Worm (Caenorhabditis elegans) whole organism, midembryonic: ENCODE results near the gene C55A1.7.
"Not testable (repeated sequence)": the region's sequence is repeated elsewhere in the genome, so short reads cannot be mapped to it uniquely, and the experiment has no call there.

Experiments
- T22C8.4 ChIP-seq: fragments of 200-800 bp; sonication (Bioruptor generic); IDR thresholded peaks from 2 replicates; pipeline ENCODE4 v1.3.6; 2022; ENCODE audit warnings: missing genetic modification characterization, missing compliant biosample characterization
- cog-1 ChIP-seq: sonication (generic microtip); optimal IDR thresholded peaks from 2 replicates; lab custom pipeline; 2016; ENCODE audit warnings: missing genetic modification characterization, missing compliant biosample characterization
- flt-1 ChIP-seq: fragments of 200-800 bp; sonication (Bioruptor generic); IDR thresholded peaks from 2 replicates; pipeline ENCODE4 v1.3.6; 2022; ENCODE audit warnings: missing genetic modification characterization, missing compliant biosample characterization
- klf-2 ChIP-seq: fragments of 200-800 bp; sonication (Bioruptor generic); conservative IDR thresholded peaks from 2 replicates; pipeline ENCODE4 v1.3.6; 2022; ENCODE audit warnings: missing genetic modification reagents, missing genetic modification characterization, missing compliant biosample characterization
- med-1 ChIP-seq: sonication (generic microtip); optimal IDR thresholded peaks from 2 replicates; lab custom pipeline; 2017; ENCODE audit warnings: missing genetic modification characterization, mild to moderate bottlenecking, missing compliant biosample characterization, antibody characterized with exemption, missing genetic modification reagents; ENCODE audit not compliant: insufficient read depth
- ref-1 ChIP-seq: fragments of 200-800 bp; sonication (Bioruptor generic); conservative IDR thresholded peaks from 2 replicates; pipeline ENCODE4 v1.3.6; 2022; ENCODE audit warnings: missing genetic modification reagents, missing genetic modification characterization, missing compliant biosample characterization
- tab-1 ChIP-seq: fragments of 200-800 bp; sonication (Bioruptor generic); IDR thresholded peaks from 2 replicates; pipeline ENCODE4 v1.3.6; 2022; ENCODE audit warnings: missing genetic modification characterization, missing compliant biosample characterization
- ztf-23 ChIP-seq: fragments of 200-800 bp; sonication (Bioruptor generic); IDR thresholded peaks from 2 replicates; pipeline ENCODE4 v1.3.6; 2022; ENCODE audit warnings: missing genetic modification reagents, missing genetic modification characterization, missing compliant biosample characterization
- ztf-29 ChIP-seq: fragments of 200-800 bp; sonication (Bioruptor generic); IDR thresholded peaks from 2 replicates; pipeline ENCODE4 v1.3.6; 2022; ENCODE audit warnings: missing genetic modification reagents, missing genetic modification characterization, missing compliant biosample characterization

The C55A1.7 gene

ce11 chrV:15668200-15668599 is 20.8 kb upstream of the C55A1.7 start, which contains the start of gene F53E4.1:
Gene F53E4.1 (minus strand): TSS chrV:15668300.
- not testable (repeated sequence) for TF ChIP-seq ztf-29, klf-2, T22C8.4 (GFP tag; lab: Robert Waterston, UW)

ce11 chrV:15666718-15667117 is 19.3 kb upstream of the C55A1.7 start:
- TF ChIP-seq tab-1 (no peak), med-1 (GFP tag; lab: Kevin White, UChicago) (no peak), cog-1 (tag; lab: Kevin White, UChicago) (no peak), flt-1 (GFP tag; lab: Robert Waterston, UW) (no peak), T22C8.4 (GFP tag; lab: Robert Waterston, UW) (no peak), ztf-23 (GFP tag; lab: Robert Waterston, UW) (no peak), ztf-29 (GFP tag; lab: Robert Waterston, UW) (no peak), klf-2 (GFP tag; lab: Robert Waterston, UW) (no peak), ref-1 (GFP tag; lab: Robert Waterston, UW) (no peak)

DNA sequence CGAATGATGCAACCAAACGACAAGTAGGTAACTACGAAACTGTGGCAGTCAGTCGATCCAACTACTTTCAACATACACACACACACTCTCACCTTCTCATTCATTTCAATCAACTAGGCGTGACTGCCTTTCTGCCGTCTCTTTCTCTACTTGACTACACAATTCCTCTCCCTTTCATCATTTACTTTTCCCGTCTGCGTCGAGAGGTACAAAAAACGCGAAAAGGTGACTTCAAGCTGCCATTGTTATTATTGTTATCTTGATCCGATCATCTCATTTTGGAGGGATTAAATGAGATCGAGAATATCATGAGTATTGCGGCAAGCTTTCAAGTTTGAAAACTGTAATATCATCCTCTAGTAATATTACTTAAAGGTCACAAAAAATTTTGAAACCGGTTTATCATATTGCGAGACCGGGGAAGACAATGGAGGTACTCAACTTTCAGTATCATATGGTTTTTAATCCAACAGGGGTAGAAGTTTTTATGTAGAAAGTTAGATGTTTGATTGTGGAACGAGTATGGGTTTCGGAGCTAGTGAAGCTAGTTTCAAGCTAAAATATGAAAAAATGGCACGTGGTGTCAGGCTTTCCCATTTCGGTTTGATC is 16.7 kb upstream of the C55A1.7 start:
- no peak for TF ChIP-seq ztf-29 (GFP tag; lab: Robert Waterston, UW)
- TF ChIP-seq T22C8.4 (GFP tag; lab: Robert Waterston, UW) = no peak
- no peak for TF ChIP-seq klf-2 (GFP tag; lab: Robert Waterston, UW)
- TF ChIP-seq tab-1 = no peak
- TF ChIP-seq cog-1 (tag; lab: Kevin White, UChicago) = no peak
- no peak for TF ChIP-seq med-1 (GFP tag; lab: Kevin White, UChicago)
- TF ChIP-seq flt-1 (GFP tag; lab: Robert Waterston, UW) = no peak
- no peak for TF ChIP-seq ztf-23 (GFP tag; lab: Robert Waterston, UW)
- TF ChIP-seq ref-1 (GFP tag; lab: Robert Waterston, UW) = no peak

ce11 chrV:15661580-15661979 is 14.1 kb upstream of the C55A1.7 start:
- TF ChIP-seq ztf-23 (GFP tag; lab: Robert Waterston, UW) (no peak), T22C8.4 (GFP tag; lab: Robert Waterston, UW) (no peak), flt-1 (GFP tag; lab: Robert Waterston, UW) (no peak)

DNA sequence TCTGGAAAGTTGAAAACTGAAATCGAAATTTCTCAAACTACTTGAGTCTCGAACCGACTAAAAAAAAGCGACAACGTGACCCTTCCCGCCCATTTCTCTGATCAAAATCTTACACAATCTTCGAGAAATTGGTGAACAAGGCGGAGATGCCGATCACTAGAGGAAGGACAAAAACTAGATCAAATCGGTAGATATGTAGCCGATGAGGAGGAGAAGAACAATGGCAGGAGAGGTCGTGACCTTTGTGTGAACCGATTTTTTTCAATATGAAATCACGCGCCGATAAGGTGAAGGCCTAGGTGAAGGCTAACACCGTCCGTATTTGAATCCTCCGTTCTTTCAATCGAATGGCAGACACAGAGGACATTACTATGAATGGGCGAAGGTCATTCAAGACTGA is 13.6 kb upstream of the C55A1.7 start:
- TF ChIP-seq ztf-29 (GFP tag; lab: Robert Waterston, UW) (no peak), ztf-23 (GFP tag; lab: Robert Waterston, UW) (no peak), klf-2 (GFP tag; lab: Robert Waterston, UW) (no peak), cog-1 (tag; lab: Kevin White, UChicago) (no peak), tab-1 (no peak), ref-1 (GFP tag; lab: Robert Waterston, UW) (no peak)

- TF ChIP-seq ref-1 (GFP tag; lab: Robert Waterston, UW) = no peak
- TF ChIP-seq tab-1 = no peak
- no peak for TF ChIP-seq ztf-29 (GFP tag; lab: Robert Waterston, UW)
- TF ChIP-seq cog-1 (tag; lab: Kevin White, UChicago) = no peak
- no peak for TF ChIP-seq T22C8.4 (GFP tag; lab: Robert Waterston, UW)
- TF ChIP-seq flt-1 (GFP tag; lab: Robert Waterston, UW) = no peak
- no peak for TF ChIP-seq med-1 (GFP tag; lab: Kevin White, UChicago)
- TF ChIP-seq klf-2 (GFP tag; lab: Robert Waterston, UW) = no peak
- TF ChIP-seq ztf-23 (GFP tag; lab: Robert Waterston, UW) = no peak
Observed at ce11 chrV:15658262-15659060, 11.0 kb upstream of the C55A1.7 start.

DNA sequence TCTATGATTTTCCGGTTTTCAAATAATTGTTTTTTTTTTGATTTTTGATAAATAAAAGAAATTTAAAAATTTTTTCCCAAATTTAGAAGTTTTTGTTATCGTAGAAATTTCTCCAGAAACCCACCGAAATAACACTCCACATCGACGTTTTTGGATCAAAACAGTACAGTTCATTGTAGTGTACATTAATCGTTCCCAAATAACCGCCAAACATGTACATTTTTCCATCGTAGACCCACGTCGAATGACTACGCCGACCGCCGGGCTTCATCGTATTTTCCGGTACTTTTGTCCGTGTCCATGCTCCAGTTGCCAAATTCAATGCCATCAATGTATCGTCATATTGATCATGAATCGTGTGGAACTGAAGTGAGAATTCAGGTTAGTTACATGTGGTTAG is 6.7 kb upstream of the C55A1.7 start, which contains the start of gene F53E4.2:
F53E4.2 (plus strand) TSS at position 301 of the 400 bp plus-strand sequence.
- TF ChIP-seq flt-1 (GFP tag; lab: Robert Waterston, UW) (no peak), ztf-23 (GFP tag; lab: Robert Waterston, UW) (no peak), T22C8.4 (GFP tag; lab: Robert Waterston, UW) (no peak), med-1 (GFP tag; lab: Kevin White, UChicago) (no peak), klf-2 (GFP tag; lab: Robert Waterston, UW) (no peak), ztf-29 (GFP tag; lab: Robert Waterston, UW) (no peak), cog-1 (tag; lab: Kevin White, UChicago) (no peak), tab-1 (no peak), ref-1 (GFP tag; lab: Robert Waterston, UW) (no peak)

DNA sequence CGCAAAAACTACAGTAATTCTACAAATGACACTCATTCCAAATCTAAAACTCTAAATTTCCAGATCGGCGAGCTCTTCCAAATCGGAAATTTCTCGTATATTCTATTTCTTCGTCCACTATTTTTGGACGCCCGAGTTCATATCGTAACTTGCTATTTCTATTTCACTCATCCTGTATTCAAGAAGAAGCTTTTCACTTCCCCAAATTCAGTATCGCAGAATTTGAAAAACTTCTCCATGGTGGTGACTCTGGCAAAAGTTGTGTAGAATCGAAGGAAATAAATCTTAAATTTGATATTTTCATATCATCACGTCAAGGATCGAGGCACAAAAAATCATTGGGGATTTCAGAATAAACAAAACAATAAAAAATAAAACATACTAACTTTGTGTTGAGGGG is 4.7 kb upstream of the C55A1.7 start:
- TF ChIP-seq flt-1 (GFP tag; lab: Robert Waterston, UW) (no peak), tab-1 (no peak), med-1 (GFP tag; lab: Kevin White, UChicago) (no peak), ztf-23 (GFP tag; lab: Robert Waterston, UW) (no peak), klf-2 (GFP tag; lab: Robert Waterston, UW) (no peak), T22C8.4 (GFP tag; lab: Robert Waterston, UW) (no peak), ztf-29 (GFP tag; lab: Robert Waterston, UW) (no peak), ref-1 (GFP tag; lab: Robert Waterston, UW) (no peak), cog-1 (tag; lab: Kevin White, UChicago) (no peak)

- TF ChIP-seq cog-1 (tag; lab: Kevin White, UChicago) (no peak), med-1 (GFP tag; lab: Kevin White, UChicago) (no peak), flt-1 (GFP tag; lab: Robert Waterston, UW) (no peak), ref-1 (GFP tag; lab: Robert Waterston, UW) (no peak), klf-2 (GFP tag; lab: Robert Waterston, UW) (no peak), tab-1 (no peak), ztf-23 (GFP tag; lab: Robert Waterston, UW) (no peak), T22C8.4 (GFP tag; lab: Robert Waterston, UW) (no peak)
Observed at ce11 chrV:15650167-15650566, 2.7 kb upstream of the C55A1.7 start, which contains the start of gene sru-42. Gene sru-42 (plus strand): TSS chrV:15650467.
